Worm (Caenorhabditis elegans) whole organism, L3 larva: Measurements from ENCODE around the gene ZK154.6.

ENCODE experiments used
- R02D3.7 ChIP-seq: fragments of 150-350 bp; optimal IDR thresholded peaks from 2 replicates; lab custom pipeline; 2014; ENCODE audit warnings: missing biosample characterization, missing genetic modification characterization
- ZK546.5 ChIP-seq: sonication (generic microtip); optimal IDR thresholded peaks from 2 replicates; lab custom pipeline; 2017; ENCODE audit warnings: missing biosample characterization, missing genetic modification characterization
- aly-2 ChIP-seq: fragments of 150-350 bp; optimal IDR thresholded peaks from 2 replicates; lab custom pipeline; 2014; ENCODE audit warnings: missing biosample characterization, missing genetic modification characterization
- ama-1 ChIP-seq: fragments of 150-350 bp; optimal IDR thresholded peaks from 2 replicates; lab custom pipeline; 2018
- ceh-16 ChIP-seq: sonication (generic microtip); optimal IDR thresholded peaks from 2 replicates; lab custom pipeline; 2017; ENCODE audit warnings: missing biosample characterization, missing genetic modification characterization
- ceh-28 ChIP-seq: fragments of 150-350 bp; optimal IDR thresholded peaks from 2 replicates; lab custom pipeline; 2014; ENCODE audit warnings: missing biosample characterization, missing genetic modification reagents, missing genetic modification characterization
- ceh-82 ChIP-seq: fragments of 150-350 bp; optimal IDR thresholded peaks from 2 replicates; lab custom pipeline; 2014; ENCODE audit warnings: missing biosample characterization, missing genetic modification characterization
- ceh-9 ChIP-seq: sonication (generic microtip); optimal IDR thresholded peaks from 2 replicates; lab custom pipeline; 2018; ENCODE audit warnings: missing biosample characterization, missing genetic modification characterization
- daf-12 ChIP-seq: fragments of 150-350 bp; optimal IDR thresholded peaks from 2 replicates; lab custom pipeline; 2014; ENCODE audit warnings: missing biosample characterization, missing genetic modification reagents, missing genetic modification characterization
- egl-27 ChIP-seq: sonication (generic microtip); optimal IDR thresholded peaks from 4 replicates; lab custom pipeline; 2017; ENCODE audit warnings: missing biosample characterization, missing genetic modification reagents, missing genetic modification characterization
- elt-1 ChIP-seq: fragments of 150-350 bp; optimal IDR thresholded peaks from 2 replicates; lab custom pipeline; 2014; ENCODE audit warnings: missing biosample characterization, missing genetic modification characterization
- elt-3 ChIP-seq, 3 experiments: fragments of 150-350 bp in 1 of 3; sonication (generic microtip) in 2 of 3; optimal IDR thresholded peaks; 2 replicates in 2 of 3; 4 replicates in 1 of 3; lab custom pipeline; 2014 to 2017; ENCODE audit warnings: missing biosample characterization in 3 of 3, missing genetic modification characterization in 3 of 3
- fkh-10 ChIP-seq: sonication (generic microtip); optimal IDR thresholded peaks from 2 replicates; lab custom pipeline; 2017; ENCODE audit warnings: missing biosample characterization, missing genetic modification reagents, missing genetic modification characterization
- fkh-2 ChIP-seq: fragments of 150-350 bp; optimal IDR thresholded peaks from 2 replicates; lab custom pipeline; 2014; ENCODE audit warnings: missing biosample characterization, missing genetic modification reagents, missing genetic modification characterization
- fos-1 ChIP-seq: fragments of 150-350 bp; optimal IDR thresholded peaks from 2 replicates; lab custom pipeline; 2014; ENCODE audit warnings: missing biosample characterization, missing genetic modification characterization
- hmg-11 ChIP-seq: sonication (generic microtip); optimal IDR thresholded peaks from 2 replicates; lab custom pipeline; 2016; ENCODE audit warnings: missing genetic modification characterization, missing compliant biosample characterization
- jun-1 ChIP-seq: fragments of 150-350 bp; optimal IDR thresholded peaks from 2 replicates; lab custom pipeline; 2014; ENCODE audit warnings: missing biosample characterization, missing genetic modification reagents, missing genetic modification characterization
- lin-15B ChIP-seq: fragments of 150-350 bp; optimal IDR thresholded peaks from 2 replicates; lab custom pipeline; 2014; ENCODE audit warnings: missing biosample characterization, missing genetic modification characterization
- lin-39 ChIP-seq: fragments of 150-350 bp; optimal IDR thresholded peaks from 2 replicates; lab custom pipeline; 2018; ENCODE audit warnings: missing biosample characterization, missing genetic modification reagents, missing genetic modification characterization
- lsy-12 ChIP-seq: sonication (generic microtip); optimal IDR thresholded peaks from 2 replicates; lab custom pipeline; 2016; ENCODE audit warnings: mild to moderate bottlenecking, missing genetic modification characterization, missing compliant biosample characterization
- mdl-1 ChIP-seq: fragments of 150-350 bp; optimal IDR thresholded peaks from 2 replicates; lab custom pipeline; 2014; ENCODE audit warnings: missing biosample characterization, missing genetic modification characterization
- mml-1 ChIP-seq: fragments of 150-350 bp; sonication (generic microtip); optimal IDR thresholded peaks from 3 replicates; lab custom pipeline; 2014; ENCODE audit warnings: missing biosample characterization, missing genetic modification characterization
- nfya-1 ChIP-seq: sonication (generic microtip); optimal IDR thresholded peaks from 2 replicates; lab custom pipeline; 2017; ENCODE audit warnings: missing genetic modification characterization, mild to moderate bottlenecking, missing compliant biosample characterization, antibody characterized with exemption, moderate library complexity; ENCODE audit not compliant: insufficient read depth
- nhr-11 ChIP-seq: fragments of 150-350 bp; optimal IDR thresholded peaks from 2 replicates; lab custom pipeline; 2014; ENCODE audit warnings: missing biosample characterization, missing genetic modification characterization
- nhr-12 ChIP-seq: fragments of 150-350 bp; optimal IDR thresholded peaks from 2 replicates; lab custom pipeline; 2014; ENCODE audit warnings: missing biosample characterization, missing genetic modification characterization
- nhr-23 ChIP-seq: fragments of 150-350 bp; optimal IDR thresholded peaks from 2 replicates; lab custom pipeline; 2014; ENCODE audit warnings: missing biosample characterization, missing genetic modification reagents, missing genetic modification characterization
- nhr-237 ChIP-seq: fragments of 150-350 bp; optimal IDR thresholded peaks from 2 replicates; lab custom pipeline; 2014; ENCODE audit warnings: missing biosample characterization, missing genetic modification characterization
- nhr-25 ChIP-seq: sonication (generic microtip); optimal IDR thresholded peaks from 2 replicates; lab custom pipeline; 2017; ENCODE audit warnings: missing biosample characterization, missing genetic modification characterization
- nhr-28 ChIP-seq: fragments of 150-350 bp; optimal IDR thresholded peaks from 2 replicates; lab custom pipeline; 2014; ENCODE audit warnings: missing biosample characterization, missing genetic modification characterization
- nhr-43 ChIP-seq: sonication (generic microtip); optimal IDR thresholded peaks from 2 replicates; lab custom pipeline; 2016; ENCODE audit warnings: mild to moderate bottlenecking, missing genetic modification characterization, missing compliant biosample characterization; ENCODE audit not compliant: poor library complexity, severe bottlenecking
- nhr-67 ChIP-seq: fragments of 150-350 bp; optimal IDR thresholded peaks from 2 replicates; lab custom pipeline; 2014; ENCODE audit warnings: missing biosample characterization, missing genetic modification characterization
- nhr-76 ChIP-seq: fragments of 150-350 bp; sonication (generic microtip); optimal IDR thresholded peaks from 5 replicates; lab custom pipeline; 2014; ENCODE audit warnings: missing biosample characterization, missing genetic modification characterization
- nhr-77 ChIP-seq: fragments of 150-350 bp; optimal IDR thresholded peaks from 2 replicates; lab custom pipeline; 2014; ENCODE audit warnings: missing biosample characterization, missing genetic modification characterization
- pha-4 ChIP-seq: fragments of 150-350 bp; optimal IDR thresholded peaks from 2 replicates; lab custom pipeline; 2014; ENCODE audit warnings: missing biosample characterization, missing genetic modification reagents, missing genetic modification characterization
- pqm-1 ChIP-seq: fragments of 150-350 bp; optimal IDR thresholded peaks from 2 replicates; lab custom pipeline; 2017; ENCODE audit warnings: missing biosample characterization, missing genetic modification characterization, inconsistent platforms
- sea-2 ChIP-seq: fragments of 150-350 bp; sonication (generic microtip); optimal IDR thresholded peaks from 4 replicates; lab custom pipeline; 2014; ENCODE audit warnings: missing biosample characterization, missing genetic modification reagents, missing genetic modification characterization
- skn-1 ChIP-seq: fragments of 150-350 bp; optimal IDR thresholded peaks from 2 replicates; lab custom pipeline; 2014; ENCODE audit warnings: missing biosample characterization, missing genetic modification characterization
- snpc-4 ChIP-seq: fragments of 150-350 bp; optimal IDR thresholded peaks from 2 replicates; lab custom pipeline; 2014; ENCODE audit warnings: missing biosample characterization, missing genetic modification characterization
- tbx-2 ChIP-seq: sonication (generic microtip); optimal IDR thresholded peaks from 2 replicates; lab custom pipeline; 2016; ENCODE audit warnings: mild to moderate bottlenecking, missing genetic modification characterization, missing compliant biosample characterization
- unc-39 ChIP-seq: sonication (generic microtip); optimal IDR thresholded peaks from 4 replicates; lab custom pipeline; 2017; ENCODE audit warnings: missing biosample characterization, missing genetic modification characterization
- unc-62 ChIP-seq: fragments of 150-350 bp; sonication (generic microtip); optimal IDR thresholded peaks from 4 replicates; lab custom pipeline; 2014; ENCODE audit warnings: missing biosample characterization, missing genetic modification reagents, missing genetic modification characterization
- zag-1 ChIP-seq: fragments of 150-350 bp; optimal IDR thresholded peaks from 2 replicates; lab custom pipeline; 2014; ENCODE audit warnings: missing biosample characterization, missing genetic modification characterization
- ztf-11 ChIP-seq: fragments of 150-350 bp; optimal IDR thresholded peaks from 2 replicates; lab custom pipeline; 2014; ENCODE audit warnings: missing biosample characterization, missing genetic modification characterization
- ztf-4 ChIP-seq: fragments of 150-350 bp; optimal IDR thresholded peaks from 2 replicates; lab custom pipeline; 2014; ENCODE audit warnings: missing biosample characterization, missing genetic modification characterization

ZK154.6 gene

ce11 chrX:7834117-7834516 is 40.8 kb upstream of the ZK154.6 start, which contains the start of gene sul-3:
sul-3 (minus strand) TSS chrX:7834217.
- TF ChIP-seq nhr-237 (tag; lab: Kevin White, UChicago) (no peak), hmg-11 (tag; lab: Kevin White, UChicago) (no peak), fos-1 (no peak), sea-2 (no peak), snpc-4 (no peak), mml-1 (no peak), fkh-2 (no peak), nhr-12 (tag; lab: Kevin White, UChicago) (no peak)
- TF ChIP-seq, all 47 proteins: peak for 0

DNA sequence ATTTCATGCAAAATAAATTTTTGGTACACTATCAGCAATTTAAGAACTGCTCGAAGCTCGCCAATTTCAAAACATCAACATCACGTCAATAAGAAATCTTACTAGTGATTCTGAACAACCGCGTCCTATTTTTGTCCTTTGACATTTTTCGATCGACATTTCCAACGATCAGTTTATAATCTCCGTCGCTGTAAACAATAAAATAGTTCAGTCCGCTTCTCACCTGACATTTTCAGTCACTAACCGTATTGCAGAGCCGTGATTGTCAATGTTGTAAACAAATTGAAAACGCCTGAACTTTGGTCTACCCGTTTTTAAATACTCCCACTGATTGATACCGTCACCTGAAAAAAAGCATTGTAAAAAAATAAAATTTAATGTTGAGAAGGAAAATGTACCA is 34.6 kb upstream of the ZK154.6 start:
- TF ChIP-seq daf-12 (tag; lab: Kevin White, UChicago) (no peak), lsy-12 (no peak), aly-2 (no peak), pha-4 (tag; lab: Kevin White, UChicago) (peak; percentile 62), pqm-1 (tag; lab: Kevin White, UChicago) (peak; percentile 8)

- TF ChIP-seq skn-1 (tag; lab: Kevin White, UChicago): no peak
- no peak for TF ChIP-seq mml-1
- TF ChIP-seq egl-27 (tag; lab: Kevin White, UChicago): no peak
- no peak for TF ChIP-seq pha-4 (tag; lab: Kevin White, UChicago)
- peak; percentile 58 for TF ChIP-seq nhr-25 (tag; lab: Kevin White, UChicago)
- no peak for TF ChIP-seq ZK546.5 (tag; lab: Kevin White, UChicago)
- TF ChIP-seq nhr-23 (tag; lab: Kevin White, UChicago): peak; percentile 30
- no peak for TF ChIP-seq nhr-43 (tag; lab: Kevin White, UChicago)
- no peak for TF ChIP-seq ceh-16 (tag; lab: Kevin White, UChicago)
- TF ChIP-seq nhr-67 (tag; lab: Kevin White, UChicago): no peak
- TF ChIP-seq daf-12 (tag; lab: Kevin White, UChicago): no peak
Observed at ce11 chrX:7826590-7827260, 33.4 kb upstream of the ZK154.6 start.

DNA sequence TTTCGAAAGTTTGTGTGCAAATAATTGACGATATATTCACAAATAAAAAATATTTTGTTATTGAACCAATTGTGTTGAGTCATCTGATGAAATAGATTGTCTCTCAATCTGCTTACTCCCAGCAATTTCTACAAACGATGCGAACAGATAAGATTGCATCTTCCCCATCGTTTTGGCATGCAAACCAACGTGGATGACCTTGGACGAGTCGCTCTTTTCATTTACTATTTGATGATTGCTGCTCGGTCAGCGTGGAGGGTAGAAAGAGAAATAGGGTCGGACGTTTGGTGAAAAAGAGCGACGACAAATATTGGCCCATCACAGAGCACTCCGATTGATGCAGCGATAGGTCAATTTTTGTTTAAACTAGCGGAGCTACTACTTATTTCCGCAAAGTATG is 32.3 kb upstream of the ZK154.6 start:
- TF ChIP-seq ztf-4 (tag; lab: Kevin White, UChicago) (no peak), skn-1 (tag; lab: Kevin White, UChicago) (no peak), aly-2 (no peak), lin-15B (no peak), nhr-11 (tag; lab: Kevin White, UChicago) (no peak), fkh-10 (GFP tag; lab: Kevin White, UChicago) (no peak), nhr-77 (tag; lab: Kevin White, UChicago) (no peak), mml-1 (no peak), nhr-23 (tag; lab: Kevin White, UChicago) (peak; percentile 53), unc-62 (GFP tag; lab: Kevin White, UChicago) (no peak), sea-2 (no peak), zag-1 (tag; lab: Kevin White, UChicago) (no peak), lin-39 (tag; lab: Kevin White, UChicago) (peak; percentile 26), pqm-1 (tag; lab: Kevin White, UChicago) (no peak), jun-1 (tag; lab: Kevin White, UChicago) (peak; percentile 41), nhr-25 (tag; lab: Kevin White, UChicago) (peak; percentile 84), hmg-11 (tag; lab: Kevin White, UChicago) (peak; percentile 4), fkh-2 (no peak), nhr-43 (tag; lab: Kevin White, UChicago) (peak; percentile 31), egl-27 (tag; lab: Kevin White, UChicago) (no peak), nfya-1 (tag; lab: Kevin White, UChicago) (peak; percentile 56), elt-1 (tag; lab: Kevin White, UChicago) (peak; percentile 91), ztf-11 (tag; lab: Kevin White, UChicago) (no peak), nhr-12 (tag; lab: Kevin White, UChicago) (peak; percentile 13), lsy-12 (peak; percentile 26), tbx-2 (tag; lab: Kevin White, UChicago) (peak; percentile 7), nhr-76 (no peak), R02D3.7 (tag; lab: Kevin White, UChicago) (no peak), ceh-16 (tag; lab: Kevin White, UChicago) (no peak), mdl-1 (no peak), ceh-9 (no peak), ZK546.5 (tag; lab: Kevin White, UChicago) (no peak), ama-1 (lab: Kevin White, UChicago) (peak; percentile 77), nhr-237 (tag; lab: Kevin White, UChicago) (no peak), nhr-28 (no peak), ceh-28 (tag; lab: Kevin White, UChicago) (peak; percentile 84), ceh-82 (tag; lab: Kevin White, UChicago) (no peak), snpc-4 (no peak), unc-39 (no peak), pha-4 (tag; lab: Kevin White, UChicago) (peak; percentile 70), elt-3 (tag; optimal IDR thresholded peaks at IDR 0.05; lab: Kevin White, UChicago) (peak in 2 of 3 experiments; percentile 50 to 58)
